Worm (Caenorhabditis elegans) whole organism, L1 larva: ENCODE results near the gene Y55F3AM.21.

Source experiments
- C04F5.9 ChIP-seq: sonication (generic microtip); optimal IDR thresholded peaks from 2 replicates; lab custom pipeline; 2016; ENCODE audit warnings: missing genetic modification characterization, missing compliant biosample characterization
- C16A3.4 ChIP-seq: fragments of 150-350 bp; optimal IDR thresholded peaks from 2 replicates; lab custom pipeline; 2014; ENCODE audit warnings: missing biosample characterization, missing genetic modification characterization
- aha-1 ChIP-seq: fragments of 150-350 bp; optimal IDR thresholded peaks from 2 replicates; lab custom pipeline; 2014; ENCODE audit warnings: missing biosample characterization, missing genetic modification characterization
- blmp-1 ChIP-seq: fragments of 150-350 bp; optimal IDR thresholded peaks from 2 replicates; lab custom pipeline; 2014; ENCODE audit warnings: missing biosample characterization, missing genetic modification characterization
- ceh-63 ChIP-seq: fragments of 200-800 bp; sonication (Bioruptor generic); optimal IDR thresholded peaks from 2 replicates; lab custom pipeline; 2018; ENCODE audit warnings: mild to moderate bottlenecking, missing genetic modification characterization, missing compliant biosample characterization
- ceh-8 ChIP-seq: fragments of 200-800 bp; sonication (Bioruptor generic); optimal IDR thresholded peaks from 2 replicates; lab custom pipeline; 2018; ENCODE audit warnings: mild to moderate bottlenecking, missing genetic modification characterization, moderate library complexity, missing compliant biosample characterization
- ceh-82 ChIP-seq, 3 experiments: fragments of 150-350 bp in 1 of 3; sonication (generic microtip) in 2 of 3; optimal IDR thresholded peaks; 2 replicates each; lab custom pipeline; 2014 to 2017; ENCODE audit warnings: missing biosample characterization in 3 of 3, missing genetic modification characterization in 3 of 3
- ceh-88 ChIP-seq: fragments of 200-800 bp; sonication (Bioruptor generic); IDR thresholded peaks from 2 replicates; pipeline ENCODE4 v1.3.6; 2022; ENCODE audit warnings: missing genetic modification characterization, missing compliant biosample characterization
- ceh-90 ChIP-seq: sonication (generic microtip); optimal IDR thresholded peaks from 2 replicates; lab custom pipeline; 2016; ENCODE audit warnings: missing genetic modification characterization, missing compliant biosample characterization
- dpl-1 ChIP-seq, 3 experiments: fragments of 150-350 bp in 2 of 3; sonication (generic microtip) in 1 of 3; optimal IDR thresholded peaks; 2 replicates each; lab custom pipeline; 2014 to 2017; ENCODE audit warnings: missing biosample characterization in 3 of 3, missing genetic modification characterization in 3 of 3, missing genetic modification reagents in 3 of 3
- dsc-1 ChIP-seq: sonication (generic microtip); optimal IDR thresholded peaks from 2 replicates; lab custom pipeline; 2016; ENCODE audit warnings: mild to moderate bottlenecking, missing genetic modification characterization, missing compliant biosample characterization
- efl-1 ChIP-seq, 4 experiments: fragments of 150-350 bp; optimal IDR thresholded peaks in 3 of 4; peaks in 1 of 4; 1 replicate in 1 of 4; 2 replicates in 3 of 4; lab custom pipeline; 2014; ENCODE audit warnings: missing biosample characterization in 2 of 4, missing genetic modification characterization in 2 of 4, missing genetic modification reagents in 2 of 4
- elt-2 ChIP-seq: sonication (generic microtip); optimal IDR thresholded peaks from 2 replicates; lab custom pipeline; 2016; ENCODE audit warnings: missing genetic modification characterization, mild to moderate bottlenecking, inconsistent platforms, missing compliant biosample characterization, missing genetic modification reagents
- elt-3 ChIP-seq, 6 experiments: fragments of 150-350 bp in 1 of 6; sonication (generic microtip); optimal IDR thresholded peaks; 2 replicates each; lab custom pipeline; 2017 to 2018; ENCODE audit warnings: missing biosample characterization in 6 of 6, missing genetic modification characterization in 6 of 6, inconsistent platforms in 1 of 6
- ets-5 ChIP-seq: fragments of 200-800 bp; sonication (Bioruptor generic); IDR thresholded peaks from 2 replicates; pipeline ENCODE4 v1.3.6; 2022; ENCODE audit warnings: missing genetic modification characterization, missing compliant biosample characterization
- fkh-8 ChIP-seq: sonication (generic microtip); optimal IDR thresholded peaks from 2 replicates; lab custom pipeline; 2016; ENCODE audit warnings: mild to moderate bottlenecking, missing genetic modification characterization, missing compliant biosample characterization
- fos-1 ChIP-seq: fragments of 150-350 bp; optimal IDR thresholded peaks from 2 replicates; lab custom pipeline; 2014; ENCODE audit warnings: missing biosample characterization, missing genetic modification characterization
- irx-1 ChIP-seq: sonication (generic microtip); optimal IDR thresholded peaks from 2 replicates; lab custom pipeline; 2016; ENCODE audit warnings: missing genetic modification characterization, missing compliant biosample characterization
- isw-1 ChIP-seq: fragments of 200-800 bp; sonication (Bioruptor generic); IDR thresholded peaks from 2 replicates; pipeline ENCODE4 v1.3.6; 2022; ENCODE audit warnings: missing genetic modification characterization, missing compliant biosample characterization
- lin-13 ChIP-seq: fragments of 150-350 bp; optimal IDR thresholded peaks from 2 replicates; lab custom pipeline; 2014; ENCODE audit warnings: missing biosample characterization, missing genetic modification reagents, missing genetic modification characterization
- lin-15B ChIP-seq: fragments of 150-350 bp; sonication (generic microtip); optimal IDR thresholded peaks from 3 replicates; lab custom pipeline; 2014; ENCODE audit warnings: missing biosample characterization, missing genetic modification characterization
- lin-35 ChIP-seq, 2 experiments: fragments of 150-350 bp; optimal IDR thresholded peaks; 2 replicates each; lab custom pipeline; 2014; ENCODE audit warnings: missing biosample characterization in 2 of 2, missing genetic modification characterization in 2 of 2, missing genetic modification reagents in 2 of 2
- lin-39 ChIP-seq: fragments of 150-350 bp; optimal IDR thresholded peaks from 2 replicates; lab custom pipeline; 2014; ENCODE audit warnings: missing biosample characterization, missing genetic modification reagents, missing genetic modification characterization
- lsy-2 ChIP-seq, 2 experiments: fragments of 150-350 bp; optimal IDR thresholded peaks; 2 replicates each; lab custom pipeline; 2014; ENCODE audit warnings: missing biosample characterization in 2 of 2, missing genetic modification characterization in 2 of 2
- mef-2 ChIP-seq: fragments of 150-350 bp; optimal IDR thresholded peaks from 2 replicates; lab custom pipeline; 2014; ENCODE audit warnings: missing biosample characterization, missing genetic modification characterization
- mep-1 ChIP-seq: fragments of 150-350 bp; optimal IDR thresholded peaks from 2 replicates; lab custom pipeline; 2014; ENCODE audit warnings: missing biosample characterization, missing genetic modification characterization
- nhr-19 ChIP-seq: fragments of 200-800 bp; sonication (Bioruptor generic); conservative IDR thresholded peaks from 2 replicates; pipeline ENCODE4 v1.3.6; 2022; ENCODE audit warnings: missing genetic modification characterization, missing compliant biosample characterization
- nhr-20 ChIP-seq: sonication (generic microtip); optimal IDR thresholded peaks from 2 replicates; lab custom pipeline; 2016; ENCODE audit warnings: mild to moderate bottlenecking, missing genetic modification characterization, missing compliant biosample characterization
- nhr-237 ChIP-seq: fragments of 150-350 bp; optimal IDR thresholded peaks from 2 replicates; lab custom pipeline; 2014; ENCODE audit warnings: missing biosample characterization, missing genetic modification characterization
- nhr-47 ChIP-seq: sonication (generic microtip); optimal IDR thresholded peaks from 2 replicates; lab custom pipeline; 2016; ENCODE audit warnings: mild to moderate bottlenecking, missing genetic modification characterization, moderate library complexity, missing compliant biosample characterization
- nhr-85 ChIP-seq: sonication (generic microtip); peaks from one replicate; lab custom pipeline; 2016; ENCODE audit warnings: missing genetic modification characterization, inconsistent platforms, missing compliant biosample characterization
- nhr-90 ChIP-seq: sonication (generic microtip); optimal IDR thresholded peaks from 2 replicates; lab custom pipeline; 2016; ENCODE audit warnings: mild to moderate bottlenecking, missing genetic modification characterization, missing compliant biosample characterization; ENCODE audit not compliant: poor library complexity
- pax-3 ChIP-seq: fragments of 200-800 bp; sonication (Bioruptor generic); optimal IDR thresholded peaks from 2 replicates; lab custom pipeline; 2018; ENCODE audit warnings: mild to moderate bottlenecking, missing genetic modification characterization, moderate library complexity, missing compliant biosample characterization
- rnt-1 ChIP-seq: sonication (generic microtip); optimal IDR thresholded peaks from 2 replicates; lab custom pipeline; 2016; ENCODE audit warnings: mild to moderate bottlenecking, missing genetic modification characterization, moderate library complexity, missing compliant biosample characterization
- skn-1 ChIP-seq: fragments of 150-350 bp; optimal IDR thresholded peaks from 2 replicates; lab custom pipeline; 2014; ENCODE audit warnings: missing biosample characterization, missing genetic modification characterization
- snpc-4 ChIP-seq: fragments of 150-350 bp; optimal IDR thresholded peaks from 2 replicates; lab custom pipeline; 2014; ENCODE audit warnings: missing biosample characterization, missing genetic modification characterization
- snu-23 ChIP-seq: sonication (generic microtip); optimal IDR thresholded peaks from 2 replicates; lab custom pipeline; 2016; ENCODE audit warnings: missing genetic modification characterization, missing compliant biosample characterization
- sptf-1 ChIP-seq: fragments of 150-350 bp; optimal IDR thresholded peaks from 2 replicates; lab custom pipeline; 2014; ENCODE audit warnings: missing biosample characterization, missing genetic modification characterization
- sup-37 ChIP-seq: fragments of 200-800 bp; sonication (Bioruptor generic); optimal IDR thresholded peaks from 2 replicates; lab custom pipeline; 2018; ENCODE audit warnings: mild to moderate bottlenecking, missing genetic modification characterization, missing compliant biosample characterization
- swsn-7 ChIP-seq: sonication (generic microtip); optimal IDR thresholded peaks from 2 replicates; lab custom pipeline; 2016; ENCODE audit warnings: missing genetic modification characterization, missing compliant biosample characterization
- tbx-2 ChIP-seq: sonication (generic microtip); optimal IDR thresholded peaks from 2 replicates; lab custom pipeline; 2016; ENCODE audit warnings: missing genetic modification characterization, missing compliant biosample characterization
- unc-86 ChIP-seq: sonication (generic microtip); optimal IDR thresholded peaks from 2 replicates; lab custom pipeline; 2016; ENCODE audit warnings: missing genetic modification characterization, missing compliant biosample characterization
- xbp-1 ChIP-seq: sonication (generic microtip); optimal IDR thresholded peaks from 2 replicates; lab custom pipeline; 2016; ENCODE audit warnings: missing genetic modification characterization, missing compliant biosample characterization
- ztf-11 ChIP-seq, 2 experiments: sonication (generic microtip); optimal IDR thresholded peaks; 2 replicates each; lab custom pipeline; 2016 to 2017; ENCODE audit warnings: missing genetic modification characterization in 2 of 2, missing biosample characterization in 1 of 2, missing compliant biosample characterization in 1 of 2

Y55F3AM.21 gene

ce11 chrIV:1056263-1056942 is 4.9 kb upstream of the Y55F3AM.21 start, which contains the start of the genes Y55F3AM.13 and mrps-25:
Gene Y55F3AM.13 (minus strand): TSS chrIV:1056313.
Gene mrps-25 (plus strand): TSS chrIV:1056892.
- TF ChIP-seq nhr-20 (tag; lab: Kevin White, UChicago), result peak; percentile 37
- peak; percentile 16 for TF ChIP-seq unc-86
- peak; percentile 28 for TF ChIP-seq nhr-90 (tag; lab: Kevin White, UChicago)
- peak; percentile 65 for TF ChIP-seq swsn-7 (tag; lab: Kevin White, UChicago)
- peak; percentile 5 for TF ChIP-seq lin-39
- TF ChIP-seq C04F5.9 (tag; lab: Kevin White, UChicago), result peak; percentile 63
- TF ChIP-seq lin-15B (tag; lab: Kevin White, UChicago), result peak; percentile 48
- peak; percentile 21 for TF ChIP-seq snpc-4 (tag; lab: Kevin White, UChicago)
- TF ChIP-seq pax-3, result no peak
- peak; percentile 32 for TF ChIP-seq irx-1
- no peak for TF ChIP-seq fos-1 (tag; lab: Kevin White, UChicago)
- TF ChIP-seq fkh-8 (tag; lab: Kevin White, UChicago), result peak; percentile 37
- TF ChIP-seq nhr-19 (GFP tag; lab: Robert Waterston, UW), result peak; percentile 42; the same call in 1 of the 2 replicates
- TF ChIP-seq elt-3 (tag; optimal IDR thresholded peaks at IDR 0.05; lab: Kevin White, UChicago), result peak in 1 of 6 experiments; percentile 5
- peak; percentile 36 for TF ChIP-seq elt-2 (tag; lab: Kevin White, UChicago)
- peak; percentile 37 to 46 for TF ChIP-seq lin-35 (GFP tag; optimal IDR thresholded peaks at IDR 0.05; lab: Kevin White, UChicago)
- TF ChIP-seq nhr-85 (tag; lab: Kevin White, UChicago), result peak; percentile 40
- peak; percentile 69 for TF ChIP-seq tbx-2 (tag; lab: Kevin White, UChicago)
- no peak for TF ChIP-seq ceh-63 (GFP tag; lab: Kevin White, UChicago)
- TF ChIP-seq mep-1, result no peak
- TF ChIP-seq efl-1 (optimal IDR thresholded peaks at IDR 0.05; lab: Kevin White, UChicago), result peak; percentile 45 to 59
- peak; percentile 58 to 93 for TF ChIP-seq efl-1 (GFP tag; optimal IDR thresholded peaks at IDR 0.05 in 1 of 2; lab: Kevin White, UChicago)
- no peak for TF ChIP-seq ceh-8 (GFP tag; lab: Kevin White, UChicago)
- TF ChIP-seq dpl-1 (GFP tag; optimal IDR thresholded peaks at IDR 0.05; lab: Kevin White, UChicago), result peak; percentile 27 to 57 (median 48)
- TF ChIP-seq blmp-1 (tag; lab: Kevin White, UChicago), result no peak
- TF ChIP-seq ceh-82 (tag; optimal IDR thresholded peaks at IDR 0.05; lab: Kevin White, UChicago), result no peak
- peak; percentile 77 for TF ChIP-seq nhr-47
- peak; percentile 75 for TF ChIP-seq xbp-1 (tag; lab: Kevin White, UChicago)
- no peak for TF ChIP-seq nhr-237 (tag; lab: Kevin White, UChicago)
- no peak for TF ChIP-seq aha-1 (tag; lab: Kevin White, UChicago)
- no peak for TF ChIP-seq rnt-1 (tag; lab: Kevin White, UChicago)
- TF ChIP-seq ets-5 (GFP tag; lab: Robert Waterston, UW), result no peak
- TF ChIP-seq sup-37 (GFP tag; lab: Kevin White, UChicago), result no peak
- TF ChIP-seq dsc-1 (tag; lab: Kevin White, UChicago), result peak; percentile 63
- TF ChIP-seq ztf-11 (tag; optimal IDR thresholded peaks at IDR 0.05; lab: Kevin White, UChicago), result no peak
- no peak for TF ChIP-seq mef-2 (tag; lab: Kevin White, UChicago)
- TF ChIP-seq C16A3.4 (tag; lab: Kevin White, UChicago), result peak; percentile 20
- peak; percentile 71 for TF ChIP-seq snu-23 (GFP tag; lab: Kevin White, UChicago)
- TF ChIP-seq ceh-88 (GFP tag; lab: Robert Waterston, UW), result peak; percentile 25; the same call in 1 of the 2 replicates
- no peak for TF ChIP-seq lin-13 (GFP tag; lab: Kevin White, UChicago)
- TF ChIP-seq isw-1 (GFP tag; lab: Robert Waterston, UW), result peak; percentile 78
- peak; percentile 75 to 83 for TF ChIP-seq lsy-2 (tag; optimal IDR thresholded peaks at IDR 0.05; lab: Kevin White, UChicago)
- TF ChIP-seq skn-1, result peak; percentile 29
- TF ChIP-seq ceh-90 (tag; lab: Kevin White, UChicago), result no peak
- no peak for TF ChIP-seq sptf-1
